Worm (Caenorhabditis elegans) whole organism, L1 larva: ENCODE results near the gene F08F8.11.

Experiments
- C04F5.9 ChIP-seq: sonication (generic microtip); optimal IDR thresholded peaks from 2 replicates; lab custom pipeline; 2016; ENCODE audit warnings: missing genetic modification characterization, missing compliant biosample characterization
- C16A3.4 ChIP-seq: fragments of 150-350 bp; optimal IDR thresholded peaks from 2 replicates; lab custom pipeline; 2014; ENCODE audit warnings: missing biosample characterization, missing genetic modification characterization
- C34B4.2 ChIP-seq: sonication (generic microtip); optimal IDR thresholded peaks from 2 replicates; lab custom pipeline; 2017; ENCODE audit warnings: mild to moderate bottlenecking, missing genetic modification characterization, missing compliant biosample characterization
- F16B12.6 ChIP-seq: fragments of 150-350 bp; optimal IDR thresholded peaks from 2 replicates; lab custom pipeline; 2014; ENCODE audit warnings: missing biosample characterization, missing genetic modification characterization
- alr-1 ChIP-seq: fragments of 200-800 bp; sonication (Bioruptor generic); optimal IDR thresholded peaks from 2 replicates; lab custom pipeline; 2018; ENCODE audit warnings: borderline replicate concordance, mild to moderate bottlenecking, missing genetic modification characterization, missing compliant biosample characterization
- ama-1 ChIP-seq: fragments of 150-350 bp; optimal IDR thresholded peaks from 2 replicates; lab custom pipeline; 2014
- ceh-8 ChIP-seq: fragments of 200-800 bp; sonication (Bioruptor generic); optimal IDR thresholded peaks from 2 replicates; lab custom pipeline; 2018; ENCODE audit warnings: mild to moderate bottlenecking, missing genetic modification characterization, moderate library complexity, missing compliant biosample characterization
- ceh-82 ChIP-seq, 3 experiments: fragments of 150-350 bp in 1 of 3; sonication (generic microtip) in 2 of 3; optimal IDR thresholded peaks; 2 replicates each; lab custom pipeline; 2014 to 2017; ENCODE audit warnings: missing biosample characterization in 3 of 3, missing genetic modification characterization in 3 of 3
- dsc-1 ChIP-seq: sonication (generic microtip); optimal IDR thresholded peaks from 2 replicates; lab custom pipeline; 2016; ENCODE audit warnings: mild to moderate bottlenecking, missing genetic modification characterization, missing compliant biosample characterization
- efl-1 ChIP-seq, 4 experiments: fragments of 150-350 bp; optimal IDR thresholded peaks in 3 of 4; peaks in 1 of 4; 1 replicate in 1 of 4; 2 replicates in 3 of 4; lab custom pipeline; 2014; ENCODE audit warnings: missing biosample characterization in 2 of 4, missing genetic modification characterization in 2 of 4, missing genetic modification reagents in 2 of 4
- efl-3 ChIP-seq: fragments of 200-800 bp; sonication (Bioruptor generic); optimal IDR thresholded peaks from 2 replicates; lab custom pipeline; 2018; ENCODE audit warnings: mild to moderate bottlenecking, missing genetic modification characterization, missing compliant biosample characterization
- fkh-4 ChIP-seq: sonication (generic microtip); optimal IDR thresholded peaks from 2 replicates; lab custom pipeline; 2016; ENCODE audit warnings: missing compliant biosample characterization, missing genetic modification characterization, borderline replicate concordance
- hlh-4 ChIP-seq: sonication (generic microtip); optimal IDR thresholded peaks from 2 replicates; lab custom pipeline; 2016; ENCODE audit warnings: mild to moderate bottlenecking, missing genetic modification characterization, missing compliant biosample characterization
- irx-1 ChIP-seq: sonication (generic microtip); optimal IDR thresholded peaks from 2 replicates; lab custom pipeline; 2016; ENCODE audit warnings: missing genetic modification characterization, missing compliant biosample characterization
- jun-1 ChIP-seq: fragments of 150-350 bp; optimal IDR thresholded peaks from 2 replicates; lab custom pipeline; 2014; ENCODE audit warnings: missing biosample characterization, missing genetic modification reagents, missing genetic modification characterization
- lin-13 ChIP-seq: fragments of 150-350 bp; optimal IDR thresholded peaks from 2 replicates; lab custom pipeline; 2014; ENCODE audit warnings: missing biosample characterization, missing genetic modification reagents, missing genetic modification characterization
- lin-15B ChIP-seq: fragments of 150-350 bp; sonication (generic microtip); optimal IDR thresholded peaks from 3 replicates; lab custom pipeline; 2014; ENCODE audit warnings: missing biosample characterization, missing genetic modification characterization
- lin-39 ChIP-seq: fragments of 150-350 bp; optimal IDR thresholded peaks from 2 replicates; lab custom pipeline; 2014; ENCODE audit warnings: missing biosample characterization, missing genetic modification reagents, missing genetic modification characterization
- mab-9 ChIP-seq: fragments of 200-800 bp; sonication (Bioruptor generic); IDR thresholded peaks from 2 replicates; pipeline ENCODE4 v1.3.6; 2022; ENCODE audit warnings: missing genetic modification reagents, missing genetic modification characterization, missing compliant biosample characterization
- mdl-1 ChIP-seq, 2 experiments: fragments of 150-350 bp; optimal IDR thresholded peaks; 2 replicates each; lab custom pipeline; 2014 to 2017; ENCODE audit warnings: missing biosample characterization in 2 of 2, missing genetic modification characterization in 2 of 2, inconsistent platforms in 1 of 2
- mef-2 ChIP-seq: fragments of 150-350 bp; optimal IDR thresholded peaks from 2 replicates; lab custom pipeline; 2014; ENCODE audit warnings: missing biosample characterization, missing genetic modification characterization
- nhr-19 ChIP-seq: fragments of 200-800 bp; sonication (Bioruptor generic); conservative IDR thresholded peaks from 2 replicates; pipeline ENCODE4 v1.3.6; 2022; ENCODE audit warnings: missing genetic modification characterization, missing compliant biosample characterization
- nhr-20 ChIP-seq: sonication (generic microtip); optimal IDR thresholded peaks from 2 replicates; lab custom pipeline; 2016; ENCODE audit warnings: mild to moderate bottlenecking, missing genetic modification characterization, missing compliant biosample characterization
- nhr-237 ChIP-seq: fragments of 150-350 bp; optimal IDR thresholded peaks from 2 replicates; lab custom pipeline; 2014; ENCODE audit warnings: missing biosample characterization, missing genetic modification characterization
- nhr-28 ChIP-seq: fragments of 150-350 bp; optimal IDR thresholded peaks from 2 replicates; lab custom pipeline; 2014; ENCODE audit warnings: missing biosample characterization, missing genetic modification characterization
- nhr-47 ChIP-seq: sonication (generic microtip); optimal IDR thresholded peaks from 2 replicates; lab custom pipeline; 2016; ENCODE audit warnings: mild to moderate bottlenecking, missing genetic modification characterization, moderate library complexity, missing compliant biosample characterization
- nhr-71 ChIP-seq: sonication (generic microtip); optimal IDR thresholded peaks from 2 replicates; lab custom pipeline; 2016; ENCODE audit warnings: mild to moderate bottlenecking, missing genetic modification characterization, moderate library complexity, missing compliant biosample characterization
- nhr-76 ChIP-seq: sonication (generic microtip); optimal IDR thresholded peaks from 2 replicates; lab custom pipeline; 2017; ENCODE audit warnings: missing biosample characterization, missing genetic modification characterization
- nhr-84 ChIP-seq: sonication (generic microtip); optimal IDR thresholded peaks from 2 replicates; lab custom pipeline; 2017; ENCODE audit warnings: missing biosample characterization, missing genetic modification characterization
- rnt-1 ChIP-seq: sonication (generic microtip); optimal IDR thresholded peaks from 2 replicates; lab custom pipeline; 2016; ENCODE audit warnings: mild to moderate bottlenecking, missing genetic modification characterization, moderate library complexity, missing compliant biosample characterization
- snpc-4 ChIP-seq: fragments of 150-350 bp; optimal IDR thresholded peaks from 2 replicates; lab custom pipeline; 2014; ENCODE audit warnings: missing biosample characterization, missing genetic modification characterization
- sox-4 ChIP-seq: sonication (generic microtip); optimal IDR thresholded peaks from 2 replicates; lab custom pipeline; 2016; ENCODE audit warnings: missing genetic modification characterization, missing compliant biosample characterization
- sptf-1 ChIP-seq: fragments of 150-350 bp; optimal IDR thresholded peaks from 2 replicates; lab custom pipeline; 2014; ENCODE audit warnings: missing biosample characterization, missing genetic modification characterization
- sup-37 ChIP-seq: fragments of 200-800 bp; sonication (Bioruptor generic); optimal IDR thresholded peaks from 2 replicates; lab custom pipeline; 2018; ENCODE audit warnings: mild to moderate bottlenecking, missing genetic modification characterization, missing compliant biosample characterization
- tbx-2 ChIP-seq: sonication (generic microtip); optimal IDR thresholded peaks from 2 replicates; lab custom pipeline; 2016; ENCODE audit warnings: missing genetic modification characterization, missing compliant biosample characterization
- unc-130 ChIP-seq: fragments of 150-350 bp; optimal IDR thresholded peaks from 2 replicates; lab custom pipeline; 2017; ENCODE audit warnings: missing biosample characterization, missing genetic modification characterization, inconsistent platforms
- unc-30 ChIP-seq: sonication (generic microtip); optimal IDR thresholded peaks from 2 replicates; lab custom pipeline; 2017; ENCODE audit warnings: missing biosample characterization, missing genetic modification characterization
- unc-62 ChIP-seq: fragments of 150-350 bp; optimal IDR thresholded peaks from 2 replicates; lab custom pipeline; 2014; ENCODE audit warnings: missing biosample characterization, missing genetic modification reagents, missing genetic modification characterization
- unc-98 ChIP-seq: fragments of 200-800 bp; sonication (Bioruptor generic); IDR thresholded peaks from 2 replicates; pipeline ENCODE4 v1.3.6; 2022; ENCODE audit warnings: missing genetic modification characterization, missing compliant biosample characterization
- xbp-1 ChIP-seq: sonication (generic microtip); optimal IDR thresholded peaks from 2 replicates; lab custom pipeline; 2016; ENCODE audit warnings: missing genetic modification characterization, missing compliant biosample characterization
- zag-1 ChIP-seq: fragments of 150-350 bp; optimal IDR thresholded peaks from 2 replicates; lab custom pipeline; 2014; ENCODE audit warnings: missing biosample characterization, missing genetic modification characterization
- zip-4 ChIP-seq: fragments of 200-800 bp; sonication (Bioruptor generic); optimal IDR thresholded peaks from 2 replicates; lab custom pipeline; 2018; ENCODE audit warnings: mild to moderate bottlenecking, missing genetic modification characterization, moderate library complexity, missing compliant biosample characterization
- ztf-11 ChIP-seq, 2 experiments: sonication (generic microtip); optimal IDR thresholded peaks; 2 replicates each; lab custom pipeline; 2016 to 2017; ENCODE audit warnings: missing genetic modification characterization in 2 of 2, missing biosample characterization in 1 of 2, missing compliant biosample characterization in 1 of 2
- ztf-4 ChIP-seq: fragments of 150-350 bp; optimal IDR thresholded peaks from 2 replicates; lab custom pipeline; 2014; ENCODE audit warnings: missing biosample characterization, missing genetic modification characterization

Gene F08F8.11

ce11 chrIII:7336214-7336613 is 29.5 kb upstream of the F08F8.11 start, which contains the start of gene gsp-2 (continued):
- TF ChIP-seq C34B4.2 (tag; lab: Kevin White, UChicago) (no peak), C16A3.4 (tag; lab: Kevin White, UChicago) (peak; percentile 74), tbx-2 (tag; lab: Kevin White, UChicago) (peak; percentile 60), nhr-19 (GFP tag; lab: Robert Waterston, UW) (peak; percentile 81), nhr-47 (tag; lab: Kevin White, UChicago) (peak; percentile 57), ztf-4 (tag; lab: Kevin White, UChicago) (peak; percentile 36), nhr-84 (tag; lab: Kevin White, UChicago) (no peak), F16B12.6 (tag; lab: Kevin White, UChicago) (no peak), nhr-28 (tag; lab: Kevin White, UChicago) (no peak), unc-130 (tag; lab: Kevin White, UChicago) (peak; percentile 81), xbp-1 (tag; lab: Kevin White, UChicago) (peak; percentile 63), unc-98 (GFP tag; lab: Robert Waterston, UW) (no peak), nhr-76 (tag; lab: Kevin White, UChicago) (no peak), alr-1 (no peak), ztf-11 (tag; optimal IDR thresholded peaks at IDR 0.05; lab: Kevin White, UChicago) (no peak), nhr-71 (peak; percentile 78), mab-9 (GFP tag; lab: Robert Waterston, UW) (peak; percentile 47; the same call in 1 of the 2 replicates), sox-4 (tag; lab: Kevin White, UChicago) (no peak), fkh-4 (tag; lab: Kevin White, UChicago) (no peak), ceh-8 (GFP tag; lab: Kevin White, UChicago) (no peak), mdl-1 (tag; optimal IDR thresholded peaks at IDR 0.05; lab: Kevin White, UChicago) (peak in 1 of 2 experiments; percentile 74), efl-3 (GFP tag; lab: Kevin White, UChicago) (no peak), dsc-1 (tag; lab: Kevin White, UChicago) (peak; percentile 53), ceh-82 (tag; optimal IDR thresholded peaks at IDR 0.05; lab: Kevin White, UChicago) (peak; percentile 52 to 67 (median 60)), irx-1 (tag; lab: Kevin White, UChicago) (no peak), lin-13 (GFP tag; lab: Kevin White, UChicago) (peak; percentile 72), sup-37 (GFP tag; lab: Kevin White, UChicago) (no peak), unc-62 (GFP tag; lab: Kevin White, UChicago) (no peak), lin-39 (no peak), zag-1 (tag; lab: Kevin White, UChicago) (no peak), nhr-20 (peak; percentile 74), snpc-4 (tag; lab: Kevin White, UChicago) (no peak), efl-1 (optimal IDR thresholded peaks at IDR 0.05; lab: Kevin White, UChicago) (peak; percentile 77 to 78), efl-1 (GFP tag; optimal IDR thresholded peaks at IDR 0.05 in 1 of 2; lab: Kevin White, UChicago) (peak; percentile 66 to 96), jun-1 (tag; lab: Kevin White, UChicago) (peak; percentile 46), lin-15B (peak; percentile 92), rnt-1 (tag; lab: Kevin White, UChicago) (peak; percentile 56), unc-30 (tag; lab: Kevin White, UChicago) (no peak), sptf-1 (no peak), mef-2 (tag; lab: Kevin White, UChicago) (no peak), C04F5.9 (tag; lab: Kevin White, UChicago) (no peak), hlh-4 (tag; lab: Kevin White, UChicago) (no peak), zip-4 (no peak), nhr-237 (tag; lab: Kevin White, UChicago) (peak; percentile 24), ama-1 (no peak)
